Fruit fly (Drosophila melanogaster) whole organism, wandering third instar larva: ENCODE data around the gene aub.

Experiments used
- Abd-B ChIP-seq: fragments of >200 bp; optimal IDR thresholded peaks from 2 replicates; lab custom pipeline; 2017; ENCODE audit warnings: missing biosample characterization, missing genetic modification characterization
- CG9705 ChIP-seq: fragments of 200-800 bp; sonication (Bioruptor generic); optimal IDR thresholded peaks from 2 replicates; lab custom pipeline; 2018; ENCODE audit warnings: missing biosample characterization, mild to moderate bottlenecking, missing genetic modification characterization
- CrebA ChIP-seq: fragments of 200-800 bp; sonication (Bioruptor generic); optimal IDR thresholded peaks from 2 replicates; lab custom pipeline; 2016; ENCODE audit warnings: missing biosample characterization, mild to moderate bottlenecking, missing genetic modification characterization, borderline replicate concordance
- Dfd ChIP-seq: fragments of >200 bp; optimal IDR thresholded peaks from 2 replicates; lab custom pipeline; 2017; ENCODE audit warnings: missing biosample characterization, missing genetic modification characterization
- Hnf4 ChIP-seq: fragments of 200-800 bp; sonication (Bioruptor generic); optimal IDR thresholded peaks from 2 replicates; lab custom pipeline; 2016; ENCODE audit warnings: missing biosample characterization, mild to moderate bottlenecking, missing genetic modification characterization
- Myc ChIP-seq: fragments of >200 bp; optimal IDR thresholded peaks from 2 replicates; lab custom pipeline; 2017
- brk ChIP-seq: fragments of 200-800 bp; sonication (Bioruptor generic); optimal IDR thresholded peaks from 2 replicates; lab custom pipeline; 2016; ENCODE audit warnings: missing biosample characterization, mild to moderate bottlenecking, missing genetic modification characterization
- foxo ChIP-seq, 2 experiments: fragments of 200-800 bp; sonication (Bioruptor generic); optimal IDR thresholded peaks; 2 replicates in 1 of 2; 3 replicates in 1 of 2; lab custom pipeline; 2016 to 2017; ENCODE audit warnings: missing biosample characterization in 2 of 2, missing genetic modification characterization in 2 of 2
- fru ChIP-seq: fragments of 200-800 bp; sonication (Bioruptor generic); optimal IDR thresholded peaks from 3 replicates; lab custom pipeline; 2016; ENCODE audit warnings: missing biosample characterization, mild to moderate bottlenecking, missing genetic modification characterization
- tai ChIP-seq: sonication (Bioruptor generic); optimal IDR thresholded peaks from 2 replicates; lab custom pipeline; 2016; ENCODE audit warnings: missing biosample characterization, missing genetic modification characterization
- usp ChIP-seq: fragments of >200 bp; optimal IDR thresholded peaks from 2 replicates; lab custom pipeline; 2017; ENCODE audit warnings: missing biosample characterization, missing genetic modification characterization

dm6 chr2L:11001376-11002122 is at the start of gene aub, which contains the start of gene lectin-33A:
- TF ChIP-seq Hnf4 (GFP tag; lab: Kevin White, UChicago) (no peak), CG9705 (GFP tag; lab: Kevin White, UChicago) (no peak), Dfd (GFP tag; lab: Kevin White, UChicago) (no peak), CrebA (GFP tag; lab: Kevin White, UChicago) (no peak), Myc (lab: Kevin White, UChicago) (no peak), foxo (GFP tag; optimal IDR thresholded peaks at IDR 0.05; lab: Kevin White, UChicago) (no peak), tai (GFP tag; lab: Kevin White, UChicago) (no peak), Abd-B (no peak), usp (GFP tag; lab: Kevin White, UChicago) (no peak), fru (GFP tag; lab: Kevin White, UChicago) (no peak), brk (GFP tag; lab: Kevin White, UChicago) (no peak)
